Worm (Caenorhabditis elegans) whole organism, early embryonic: ENCODE data around the gene nhr-206.

ENCODE experiments used
- aly-1 ChIP-seq: sonication (generic microtip); optimal IDR thresholded peaks from 2 replicates; lab custom pipeline; 2016; ENCODE audit warnings: missing genetic modification characterization, missing compliant biosample characterization
- ama-1 ChIP-seq: fragments of 150-350 bp; optimal IDR thresholded peaks from 2 replicates; lab custom pipeline; 2014
- ceh-36 ChIP-seq: sonication (generic microtip); optimal IDR thresholded peaks from 2 replicates; lab custom pipeline; 2016; ENCODE audit warnings: missing genetic modification characterization, inconsistent platforms, missing compliant biosample characterization
- ets-7 ChIP-seq: sonication (generic microtip); optimal IDR thresholded peaks from 2 replicates; lab custom pipeline; 2016; ENCODE audit warnings: missing genotype, missing genetic modification characterization, missing compliant biosample characterization
- hmg-4 ChIP-seq: fragments of 200-800 bp; sonication (Bioruptor generic); optimal IDR thresholded peaks from 2 replicates; lab custom pipeline; 2018; ENCODE audit warnings: mild to moderate bottlenecking, missing genetic modification characterization, missing compliant biosample characterization
- sea-1 ChIP-seq: fragments of 200-800 bp; sonication (Bioruptor generic); conservative IDR thresholded peaks from 2 replicates; pipeline ENCODE4 v1.3.6; 2022; ENCODE audit warnings: missing genetic modification characterization, missing compliant biosample characterization

DNA sequence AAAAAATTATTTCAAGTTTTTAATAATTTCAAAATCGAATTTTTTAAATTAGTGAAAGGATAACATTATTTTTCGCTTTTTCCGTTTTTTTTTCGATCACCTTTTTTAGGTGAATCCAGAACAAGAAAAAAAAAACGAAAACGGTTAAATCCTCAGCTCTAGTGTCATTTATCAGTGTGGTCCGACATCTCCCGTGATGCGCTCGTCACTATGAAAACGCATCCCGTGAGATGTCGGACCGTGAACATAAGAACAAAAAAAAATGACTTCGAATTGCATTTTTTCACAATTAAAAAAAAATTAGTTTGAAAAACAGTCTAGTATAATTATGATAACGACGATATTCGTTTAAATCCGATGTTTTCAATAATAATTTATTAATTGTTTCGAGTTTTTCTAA is 44.1 kb upstream of the nhr-206 start:
- TF ChIP-seq ets-7 (tag; lab: Kevin White, UChicago) (no peak), ceh-36 (tag; lab: Kevin White, UChicago) (no peak), ama-1 (lab: Kevin White, UChicago) (no peak), aly-1 (tag; lab: Kevin White, UChicago) (no peak), sea-1 (no peak), hmg-4 (GFP tag; lab: Kevin White, UChicago) (no peak)
